Worm (Caenorhabditis elegans) whole organism, L4/young adult: Measurements from ENCODE around the gene rab-18.
"Not testable (repeated sequence)": the region's sequence is repeated elsewhere in the genome, so short reads cannot be mapped to it uniquely, and the experiment has no call there.

Source experiments
- W03F9.2 ChIP-seq: fragments of 150-350 bp; optimal IDR thresholded peaks from 2 replicates; lab custom pipeline; 2014; ENCODE audit warnings: missing biosample characterization, missing genetic modification characterization
- him-1 ChIP-seq: sonication (generic microtip); optimal IDR thresholded peaks from 2 replicates; lab custom pipeline; 2016; ENCODE audit warnings: missing genotype, missing genetic modification reagents, missing genetic modification characterization, missing compliant biosample characterization

- not testable (repeated sequence) for TF ChIP-seq him-1; W03F9.2 (tag; lab: Kevin White, UChicago)
Measured at ce11 chrIII:1076383-1076782, 4.2 kb downstream of the rab-18 start, which contains the start of gene uaf-1.
